Worm (Caenorhabditis elegans) whole organism, young adult: ENCODE results near the gene clec-19.

Experiments used
- T07F8.4 ChIP-seq: sonication (generic microtip); optimal IDR thresholded peaks from 2 replicates; lab custom pipeline; 2016; ENCODE audit warnings: mild to moderate bottlenecking, missing genetic modification characterization, moderate library complexity, missing compliant biosample characterization
- egrh-3 ChIP-seq: fragments of 200-800 bp; sonication (Bioruptor generic); IDR thresholded peaks from 2 replicates; pipeline ENCODE4 v1.3.6; 2022; ENCODE audit warnings: missing genetic modification reagents, missing genetic modification characterization, missing compliant biosample characterization
- hsf-1 ChIP-seq: fragments of 200-800 bp; sonication (Bioruptor generic); IDR thresholded peaks from 2 replicates; pipeline ENCODE4 v1.3.6; 2022; ENCODE audit warnings: missing genetic modification reagents, missing genetic modification characterization, missing compliant biosample characterization
- lin-40 ChIP-seq: sonication (generic microtip); optimal IDR thresholded peaks from 2 replicates; lab custom pipeline; 2016; ENCODE audit warnings: missing genetic modification characterization, mild to moderate bottlenecking, missing compliant biosample characterization, missing genotype, missing genetic modification reagents
- madf-8 ChIP-seq: fragments of 200-800 bp; sonication (Bioruptor generic); conservative IDR thresholded peaks from 2 replicates; pipeline ENCODE4 v1.3.6; 2022; ENCODE audit warnings: missing genetic modification reagents, missing genetic modification characterization, missing compliant biosample characterization
- nfya-1 ChIP-seq: sonication (generic microtip); optimal IDR thresholded peaks from 2 replicates; lab custom pipeline; 2017; ENCODE audit warnings: antibody characterized with exemption, missing compliant biosample characterization, missing genetic modification characterization, borderline replicate concordance; ENCODE audit not compliant: insufficient read depth
- nhr-179 ChIP-seq: sonication (generic microtip); optimal IDR thresholded peaks from 2 replicates; lab custom pipeline; 2016; ENCODE audit warnings: mild to moderate bottlenecking, missing genetic modification characterization, missing compliant biosample characterization
- nhr-90 ChIP-seq: sonication (generic microtip); optimal IDR thresholded peaks from 2 replicates; lab custom pipeline; 2016; ENCODE audit warnings: missing genotype, mild to moderate bottlenecking, missing genetic modification characterization, missing compliant biosample characterization
- ztf-25 ChIP-seq: fragments of 200-800 bp; sonication (Bioruptor generic); IDR thresholded peaks from 2 replicates; pipeline ENCODE4 v1.3.6; 2022; ENCODE audit warnings: missing genetic modification reagents, missing genetic modification characterization, missing compliant biosample characterization

DNA sequence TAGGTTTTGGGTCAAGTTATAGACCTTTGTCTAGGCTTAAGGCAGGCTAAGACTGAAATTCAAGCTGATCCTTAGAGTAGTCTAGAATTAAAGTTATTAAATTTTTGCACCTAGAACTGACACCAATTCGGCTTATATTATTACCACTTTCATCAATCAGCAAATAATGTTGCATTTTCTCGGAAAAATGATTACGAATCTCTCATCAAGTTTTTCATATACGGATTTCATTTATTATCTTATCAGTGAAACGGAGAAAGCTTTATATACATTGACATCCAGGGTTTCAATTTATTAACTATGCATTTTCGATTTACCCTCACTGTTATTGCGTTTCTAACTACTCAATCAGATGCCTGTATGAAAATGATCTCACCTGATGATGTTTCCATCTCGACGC lies 3.0 kb upstream of the clec-19 start, which contains the start of gene K07G6.1:
- TF ChIP-seq lin-40 (tag; lab: Kevin White, UChicago) = no peak
- TF ChIP-seq hsf-1 = no peak
- TF ChIP-seq nhr-179 = no peak
- no peak for TF ChIP-seq madf-8 (GFP tag; lab: Robert Waterston, UW)
- TF ChIP-seq nhr-90 (tag; lab: Kevin White, UChicago) = no peak
- TF ChIP-seq egrh-3 = no peak
- no peak for TF ChIP-seq T07F8.4 (tag; lab: Kevin White, UChicago)
- no peak for TF ChIP-seq nfya-1 (tag; lab: Kevin White, UChicago)
- no peak for TF ChIP-seq ztf-25 (GFP tag; lab: Robert Waterston, UW)
